Fruit fly (Drosophila melanogaster) S2 (cell line): ENCODE measurements around the gene CG2767.

Experiments used
- CG8478 ChIP-seq: fragments of >200 bp; optimal IDR thresholded peaks from 2 replicates; lab custom pipeline; 2018
- CTCF ChIP-seq, 2 experiments: fragments of >200 bp; optimal IDR thresholded peaks; 2 replicates each; lab custom pipeline; 2018

Gene CG2767

DNA sequence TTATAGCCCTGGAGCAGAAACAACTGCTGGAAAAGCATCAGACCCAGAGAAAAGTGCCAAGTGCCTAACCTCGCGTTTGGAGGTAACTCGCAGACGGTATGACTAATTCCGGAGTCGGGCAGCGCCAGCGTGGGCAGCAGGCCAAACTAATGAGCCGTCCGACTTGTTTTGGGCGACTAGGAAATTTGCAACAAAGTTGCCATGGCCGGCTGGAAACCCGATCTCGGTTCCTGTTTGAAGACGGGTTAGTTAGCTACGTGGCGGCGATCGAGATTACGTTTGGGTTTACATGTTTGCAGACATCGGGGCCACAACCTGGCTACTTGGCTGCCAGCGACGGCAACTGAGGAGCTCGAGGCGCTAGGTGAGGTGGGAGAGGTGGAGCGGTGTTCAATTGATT lies 50.9 kb downstream of the CG2767 start:
- TF ChIP-seq CG8478 = no peak
- no peak for TF ChIP-seq CTCF (optimal IDR thresholded peaks at IDR 0.05; lab: Kevin White, UChicago)
